Worm (Caenorhabditis elegans) whole organism, early embryonic: ENCODE results near the gene K12H6.2.

Experiments used
- F13C5.2 ChIP-seq: sonication (generic microtip); optimal IDR thresholded peaks from 2 replicates; lab custom pipeline; 2017; ENCODE audit warnings: mild to moderate bottlenecking, missing genetic modification characterization, inconsistent platforms, missing compliant biosample characterization
- aly-1 ChIP-seq: sonication (generic microtip); optimal IDR thresholded peaks from 2 replicates; lab custom pipeline; 2016; ENCODE audit warnings: missing genetic modification characterization, missing compliant biosample characterization
- ama-1 ChIP-seq: fragments of 150-350 bp; optimal IDR thresholded peaks from 2 replicates; lab custom pipeline; 2014
- ceh-13 ChIP-seq: fragments of 200-800 bp; sonication (Bioruptor generic); optimal IDR thresholded peaks from 2 replicates; lab custom pipeline; 2018; ENCODE audit warnings: mild to moderate bottlenecking, missing genetic modification characterization, missing compliant biosample characterization
- ceh-36 ChIP-seq: sonication (generic microtip); optimal IDR thresholded peaks from 2 replicates; lab custom pipeline; 2016; ENCODE audit warnings: missing genetic modification characterization, inconsistent platforms, missing compliant biosample characterization
- flt-1 ChIP-seq: fragments of 200-800 bp; sonication (Bioruptor generic); IDR thresholded peaks from 2 replicates; pipeline ENCODE4 v1.3.6; 2022; ENCODE audit warnings: missing genetic modification characterization, missing compliant biosample characterization
- hmbx-1 ChIP-seq: sonication (generic microtip); optimal IDR thresholded peaks from 2 replicates; lab custom pipeline; 2016; ENCODE audit warnings: mild to moderate bottlenecking, missing genetic modification characterization, missing compliant biosample characterization
- pes-1 ChIP-seq: fragments of 200-800 bp; sonication (Bioruptor generic); IDR thresholded peaks from 2 replicates; pipeline ENCODE4 v1.3.6; 2022; ENCODE audit warnings: missing genetic modification reagents, missing genetic modification characterization, missing compliant biosample characterization
- sea-1 ChIP-seq: fragments of 200-800 bp; sonication (Bioruptor generic); conservative IDR thresholded peaks from 2 replicates; pipeline ENCODE4 v1.3.6; 2022; ENCODE audit warnings: missing genetic modification characterization, missing compliant biosample characterization
- tbx-11 ChIP-seq: fragments of 200-800 bp; sonication (Bioruptor generic); IDR thresholded peaks from 2 replicates; pipeline ENCODE4 v1.3.6; 2022; ENCODE audit warnings: missing genetic modification characterization, missing compliant biosample characterization
- tbx-37 ChIP-seq: fragments of 200-800 bp; sonication (Bioruptor generic); conservative IDR thresholded peaks from 2 replicates; pipeline ENCODE4 v1.3.6; 2022; ENCODE audit warnings: missing genetic modification reagents, missing genetic modification characterization, missing compliant biosample characterization

- peak; percentile 1 for TF ChIP-seq hmbx-1 (tag; lab: Kevin White, UChicago)
- no peak for TF ChIP-seq tbx-37 (GFP tag; lab: Robert Waterston, UW)
- TF ChIP-seq tbx-11 (GFP tag; lab: Robert Waterston, UW) = 0 out of 2 replicates have a peak, but pooled peaks have one; percentile 12
- TF ChIP-seq ceh-36 (tag; lab: Kevin White, UChicago) = no peak
- TF ChIP-seq ceh-13 (GFP tag; lab: Kevin White, UChicago) = peak; percentile 7
- no peak for TF ChIP-seq F13C5.2
- peak; percentile 40 for TF ChIP-seq aly-1 (tag; lab: Kevin White, UChicago)
- TF ChIP-seq ama-1 (lab: Kevin White, UChicago) = no peak
- no peak for TF ChIP-seq sea-1 (GFP tag; lab: Robert Waterston, UW)
- TF ChIP-seq pes-1 (GFP tag; lab: Robert Waterston, UW) = peak; percentile 64
- TF ChIP-seq flt-1 (GFP tag; lab: Robert Waterston, UW) = no peak
Observed at ce11 chrII:2859873-2860821, 44.8 kb upstream of the K12H6.2 start.
